Worm (Caenorhabditis elegans): Measurements from ENCODE around the gene sdn-1.

DNA sequence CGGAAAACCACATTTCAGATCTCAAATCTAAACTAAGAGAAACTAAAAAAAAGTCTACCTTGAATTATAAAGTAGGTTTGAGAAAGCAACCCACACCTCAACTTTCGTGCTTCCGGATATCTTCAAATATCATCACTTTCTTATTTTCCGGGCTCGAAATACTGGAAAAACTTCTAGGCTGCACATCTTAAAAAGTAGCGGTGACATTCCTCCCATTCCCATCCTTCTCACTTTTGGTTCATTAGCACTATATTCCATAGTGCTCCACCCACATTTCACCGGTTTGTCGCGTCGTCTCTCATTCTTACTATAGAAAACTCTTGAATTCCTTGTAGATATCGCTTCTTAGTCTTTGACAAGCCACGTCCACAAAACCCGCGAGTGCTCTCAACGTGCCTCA lies 11.3 kb upstream of the sdn-1 start, which contains the start of gene flp-19:
- TF ChIP-seq fkh-10 (GFP tag; optimal IDR thresholded peaks at IDR 0.05) (no peak), hlh-6 (tag; optimal IDR thresholded peaks at IDR 0.05) (no peak), pag-3 (tag; optimal IDR thresholded peaks at IDR 0.05; ENCODE audit: borderline replicate concordance) (no peak)

All from whole organism, late embryonic.